Worm (Caenorhabditis elegans): ENCODE measurements around the gene ubc-17.

DNA sequence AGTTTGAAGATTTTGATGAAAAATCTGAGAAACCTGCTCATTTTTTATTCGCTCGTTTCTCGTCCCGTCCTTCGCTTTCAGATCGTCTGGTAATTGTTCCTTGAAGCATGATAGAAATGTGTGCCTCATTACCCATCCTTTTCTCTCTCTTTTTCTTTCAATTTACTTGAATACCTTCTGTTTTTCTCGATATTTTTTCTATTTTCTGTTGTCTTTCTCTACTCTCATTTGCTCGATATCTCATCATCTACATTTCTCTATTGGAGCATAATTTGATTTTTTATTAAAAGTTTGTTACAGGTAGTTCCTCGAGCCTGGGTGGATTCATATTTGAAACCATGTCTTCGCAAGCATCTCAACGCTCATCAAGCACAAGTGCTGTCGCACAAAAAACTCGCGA is at the start of gene ubc-17:
- TF ChIP-seq dao-5 (tag; optimal IDR thresholded peaks at IDR 0.05) (no peak), him-1 (tag; optimal IDR thresholded peaks at IDR 0.05) (no peak)

Data from whole organism, L4/young adult.